Worm (Caenorhabditis elegans) whole organism, early embryonic: ENCODE data around the gene R12B2.8.

Experiments used
- B0310.2 ChIP-seq: sonication (generic microtip); optimal IDR thresholded peaks from 2 replicates; lab custom pipeline; 2016; ENCODE audit warnings: mild to moderate bottlenecking, missing genetic modification characterization, missing compliant biosample characterization
- F13C5.2 ChIP-seq: sonication (generic microtip); optimal IDR thresholded peaks from 2 replicates; lab custom pipeline; 2017; ENCODE audit warnings: mild to moderate bottlenecking, missing genetic modification characterization, inconsistent platforms, missing compliant biosample characterization
- aly-1 ChIP-seq: sonication (generic microtip); optimal IDR thresholded peaks from 2 replicates; lab custom pipeline; 2016; ENCODE audit warnings: missing genetic modification characterization, missing compliant biosample characterization
- ama-1 ChIP-seq: fragments of 150-350 bp; optimal IDR thresholded peaks from 2 replicates; lab custom pipeline; 2014
- ceh-13 ChIP-seq: fragments of 200-800 bp; sonication (Bioruptor generic); optimal IDR thresholded peaks from 2 replicates; lab custom pipeline; 2018; ENCODE audit warnings: mild to moderate bottlenecking, missing genetic modification characterization, missing compliant biosample characterization
- ceh-36 ChIP-seq: sonication (generic microtip); optimal IDR thresholded peaks from 2 replicates; lab custom pipeline; 2016; ENCODE audit warnings: missing genetic modification characterization, inconsistent platforms, missing compliant biosample characterization
- ets-7 ChIP-seq: sonication (generic microtip); optimal IDR thresholded peaks from 2 replicates; lab custom pipeline; 2016; ENCODE audit warnings: missing genotype, missing genetic modification characterization, missing compliant biosample characterization
- flt-1 ChIP-seq: fragments of 200-800 bp; sonication (Bioruptor generic); IDR thresholded peaks from 2 replicates; pipeline ENCODE4 v1.3.6; 2022; ENCODE audit warnings: missing genetic modification characterization, missing compliant biosample characterization
- hmbx-1 ChIP-seq: sonication (generic microtip); optimal IDR thresholded peaks from 2 replicates; lab custom pipeline; 2016; ENCODE audit warnings: mild to moderate bottlenecking, missing genetic modification characterization, missing compliant biosample characterization
- hmg-4 ChIP-seq: fragments of 200-800 bp; sonication (Bioruptor generic); optimal IDR thresholded peaks from 2 replicates; lab custom pipeline; 2018; ENCODE audit warnings: mild to moderate bottlenecking, missing genetic modification characterization, missing compliant biosample characterization
- hnd-1 ChIP-seq: sonication (generic microtip); optimal IDR thresholded peaks from 2 replicates; lab custom pipeline; 2016; ENCODE audit warnings: missing genetic modification characterization, missing compliant biosample characterization
- pes-1 ChIP-seq: fragments of 200-800 bp; sonication (Bioruptor generic); IDR thresholded peaks from 2 replicates; pipeline ENCODE4 v1.3.6; 2022; ENCODE audit warnings: missing genetic modification reagents, missing genetic modification characterization, missing compliant biosample characterization
- scrt-1 ChIP-seq: fragments of 200-800 bp; sonication (Bioruptor generic); IDR thresholded peaks from 2 replicates; pipeline ENCODE4 v1.3.6; 2022; ENCODE audit warnings: missing genetic modification characterization, missing compliant biosample characterization
- sea-1 ChIP-seq: fragments of 200-800 bp; sonication (Bioruptor generic); conservative IDR thresholded peaks from 2 replicates; pipeline ENCODE4 v1.3.6; 2022; ENCODE audit warnings: missing genetic modification characterization, missing compliant biosample characterization
- tbx-11 ChIP-seq: fragments of 200-800 bp; sonication (Bioruptor generic); IDR thresholded peaks from 2 replicates; pipeline ENCODE4 v1.3.6; 2022; ENCODE audit warnings: missing genetic modification characterization, missing compliant biosample characterization
- tbx-37 ChIP-seq: fragments of 200-800 bp; sonication (Bioruptor generic); conservative IDR thresholded peaks from 2 replicates; pipeline ENCODE4 v1.3.6; 2022; ENCODE audit warnings: missing genetic modification reagents, missing genetic modification characterization, missing compliant biosample characterization
- tra-4 ChIP-seq: sonication (generic microtip); optimal IDR thresholded peaks from 2 replicates; lab custom pipeline; 2017; ENCODE audit warnings: missing genetic modification characterization, missing compliant biosample characterization

Gene R12B2.8

DNA sequence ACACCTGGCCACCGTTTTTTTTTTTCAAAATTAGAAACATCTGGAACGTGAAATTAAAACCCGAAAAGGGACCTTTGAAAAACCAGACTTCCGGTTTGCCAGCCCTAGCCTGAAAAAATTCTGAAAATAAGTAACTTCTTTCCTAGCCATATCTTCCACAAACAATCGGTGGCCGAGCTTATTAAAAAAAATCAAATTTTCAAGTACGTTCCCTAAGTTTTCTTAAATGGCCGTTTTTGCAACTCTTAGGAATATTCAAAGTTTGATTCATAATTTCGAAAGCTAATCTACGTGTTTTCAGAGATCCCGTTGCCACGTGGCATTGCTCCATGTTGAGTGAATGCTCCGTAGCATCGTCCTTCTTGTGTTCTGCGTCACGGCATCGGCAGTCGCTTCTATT lies at the start of gene R12B2.8:
TSS of gene R12B2.8 (plus strand) at position 301 of the 400 bp plus-strand sequence.
- TF ChIP-seq ceh-13 (GFP tag; lab: Kevin White, UChicago) (no peak), aly-1 (tag; lab: Kevin White, UChicago) (no peak), flt-1 (GFP tag; lab: Robert Waterston, UW) (no peak), pes-1 (GFP tag; lab: Robert Waterston, UW) (no peak), ceh-36 (tag; lab: Kevin White, UChicago) (no peak), tra-4 (no peak), hnd-1 (tag; lab: Kevin White, UChicago) (no peak), hmbx-1 (tag; lab: Kevin White, UChicago) (no peak), ama-1 (lab: Kevin White, UChicago) (no peak), B0310.2 (tag; lab: Kevin White, UChicago) (no peak)

DNA sequence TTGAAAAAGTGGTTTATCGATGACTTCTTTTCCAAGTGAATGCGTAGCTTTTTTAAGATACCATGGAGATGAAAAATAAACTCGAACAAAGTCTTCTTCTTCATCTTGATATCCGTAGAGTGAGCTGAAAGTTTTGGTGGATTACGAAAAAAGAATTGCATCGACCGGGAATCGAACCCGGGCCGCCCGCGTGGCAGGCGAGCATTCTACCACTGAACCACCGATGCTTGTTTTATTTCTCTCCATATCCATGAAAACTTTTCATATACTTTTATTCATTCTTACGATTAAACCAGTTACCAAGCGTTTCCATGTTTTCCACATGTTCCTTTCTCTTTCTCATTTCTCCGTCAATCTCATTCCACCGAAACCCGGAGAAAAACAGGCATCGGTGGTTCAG lies 41.6 kb upstream of the R12B2.8 start:
- no peak for TF ChIP-seq ceh-13 (GFP tag; lab: Kevin White, UChicago)
- TF ChIP-seq hmbx-1 (tag; lab: Kevin White, UChicago), result no peak
- TF ChIP-seq hnd-1 (tag; lab: Kevin White, UChicago), result no peak
- TF ChIP-seq sea-1 (GFP tag; lab: Robert Waterston, UW), result no peak
- TF ChIP-seq ceh-36 (tag; lab: Kevin White, UChicago), result no peak
- no peak for TF ChIP-seq F13C5.2 (tag; lab: Kevin White, UChicago)
- TF ChIP-seq tbx-11 (GFP tag; lab: Robert Waterston, UW), result no peak
- TF ChIP-seq scrt-1 (GFP tag; lab: Robert Waterston, UW), result no peak
- TF ChIP-seq pes-1 (GFP tag; lab: Robert Waterston, UW), result no peak
- TF ChIP-seq ets-7 (tag; lab: Kevin White, UChicago), result no peak
- no peak for TF ChIP-seq tra-4
- no peak for TF ChIP-seq hmg-4 (GFP tag; lab: Kevin White, UChicago)
- no peak for TF ChIP-seq B0310.2 (tag; lab: Kevin White, UChicago)
- no peak for TF ChIP-seq tbx-37
- no peak for TF ChIP-seq aly-1 (tag; lab: Kevin White, UChicago)
- TF ChIP-seq flt-1 (GFP tag; lab: Robert Waterston, UW), result no peak
- TF ChIP-seq ama-1 (lab: Kevin White, UChicago), result no peak

DNA sequence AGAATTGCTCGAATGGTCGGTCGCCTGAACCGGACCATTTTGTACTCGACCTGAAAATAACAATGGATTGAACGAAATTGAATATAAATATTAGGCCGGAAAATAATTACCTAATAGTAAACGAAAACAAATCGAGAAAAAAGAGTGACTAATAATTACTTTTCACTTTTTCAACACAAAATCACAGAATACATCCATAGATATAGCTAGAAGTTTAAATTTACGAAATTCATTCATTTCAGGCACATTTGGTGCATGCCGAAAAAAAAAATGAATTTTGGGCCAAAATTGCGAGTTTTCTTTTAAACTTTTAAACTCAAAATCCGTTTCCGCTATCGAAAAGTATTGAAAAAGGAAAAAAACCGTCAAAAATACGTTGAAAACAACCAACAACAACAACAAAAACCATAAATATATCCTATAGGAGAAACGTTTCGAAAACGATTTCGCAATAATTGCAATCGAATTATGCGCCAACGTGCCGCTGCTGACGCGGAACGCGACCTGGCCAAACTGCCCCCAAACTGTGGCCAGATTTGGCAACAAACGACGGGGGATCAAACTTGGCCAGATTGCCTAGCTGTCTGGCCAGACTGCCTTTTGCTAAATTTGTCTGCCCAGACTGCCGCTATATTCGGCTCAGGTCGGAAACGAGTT lies 38.3 kb upstream of the R12B2.8 start, which contains the start of gene Y37B11A.3:
TSS of gene Y37B11A.3 (minus strand) at position 51 of the 657 bp plus-strand sequence.
- no peak for TF ChIP-seq F13C5.2 (tag; lab: Kevin White, UChicago)
- TF ChIP-seq pes-1 (GFP tag; lab: Robert Waterston, UW), result no peak
- no peak for TF ChIP-seq scrt-1 (GFP tag; lab: Robert Waterston, UW)
- no peak for TF ChIP-seq ceh-36 (tag; lab: Kevin White, UChicago)
- no peak for TF ChIP-seq aly-1 (tag; lab: Kevin White, UChicago)
- TF ChIP-seq tra-4, result no peak
- TF ChIP-seq hmg-4 (GFP tag; lab: Kevin White, UChicago), result no peak
- TF ChIP-seq flt-1 (GFP tag; lab: Robert Waterston, UW), result no peak

DNA sequence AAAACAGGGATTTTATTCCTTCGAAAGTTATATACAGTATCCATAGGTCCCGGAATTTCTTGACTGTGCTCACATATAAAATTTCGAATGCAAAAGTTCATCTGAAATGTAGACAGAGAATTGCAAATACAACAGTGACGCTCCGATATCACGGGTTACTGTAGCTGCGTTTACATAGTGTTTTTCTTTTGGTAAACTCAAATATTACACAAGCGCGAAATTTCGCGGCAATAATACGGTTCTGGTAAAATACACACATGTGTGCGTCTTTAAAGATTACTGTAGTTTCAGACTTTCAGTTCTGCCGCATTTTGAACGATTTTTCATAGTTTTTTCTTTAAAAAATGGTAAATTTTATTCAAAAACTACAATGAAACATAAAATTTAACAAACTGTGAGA lies 33.2 kb upstream of the R12B2.8 start, which contains the start of gene rev-3:
TSS of gene rev-3 (minus strand) at position 101 of the 400 bp plus-strand sequence.
- TF ChIP-seq ama-1 (lab: Kevin White, UChicago) (no peak), hmg-4 (GFP tag; lab: Kevin White, UChicago) (no peak), pes-1 (GFP tag; lab: Robert Waterston, UW) (no peak), B0310.2 (tag; lab: Kevin White, UChicago) (no peak), tra-4 (no peak)

DNA sequence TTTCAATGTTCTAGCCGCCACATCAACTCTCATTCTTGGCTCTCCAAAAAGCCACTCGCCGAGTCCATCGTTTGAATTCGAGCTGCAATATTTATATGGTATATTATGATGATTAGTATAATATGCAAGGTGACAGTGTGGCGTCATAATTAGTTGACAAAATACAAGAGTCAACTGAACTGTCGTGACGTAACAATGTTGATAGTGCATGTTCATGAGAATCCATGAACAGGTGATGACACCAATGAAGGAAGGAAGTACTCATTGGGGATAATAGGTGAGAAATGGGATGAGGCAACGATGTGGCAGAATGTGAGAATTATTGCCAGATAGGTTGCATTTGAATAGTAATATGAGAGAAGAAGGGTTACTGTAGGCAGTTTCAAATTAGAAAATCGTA lies 28.7 kb upstream of the R12B2.8 start:
- TF ChIP-seq hmg-4 (GFP tag; lab: Kevin White, UChicago) (no peak), tra-4 (no peak), ama-1 (lab: Kevin White, UChicago) (no peak), flt-1 (GFP tag; lab: Robert Waterston, UW) (no peak), ets-7 (tag; lab: Kevin White, UChicago) (no peak), ceh-13 (GFP tag; lab: Kevin White, UChicago) (no peak), B0310.2 (tag; lab: Kevin White, UChicago) (no peak), tbx-11 (GFP tag; lab: Robert Waterston, UW) (no peak), tbx-37 (no peak), pes-1 (GFP tag; lab: Robert Waterston, UW) (no peak), aly-1 (tag; lab: Kevin White, UChicago) (no peak), ceh-36 (tag; lab: Kevin White, UChicago) (no peak), F13C5.2 (tag; lab: Kevin White, UChicago) (no peak), hmbx-1 (tag; lab: Kevin White, UChicago) (no peak), scrt-1 (GFP tag; lab: Robert Waterston, UW) (no peak), hnd-1 (tag; lab: Kevin White, UChicago) (no peak), sea-1 (GFP tag; lab: Robert Waterston, UW) (no peak)

DNA sequence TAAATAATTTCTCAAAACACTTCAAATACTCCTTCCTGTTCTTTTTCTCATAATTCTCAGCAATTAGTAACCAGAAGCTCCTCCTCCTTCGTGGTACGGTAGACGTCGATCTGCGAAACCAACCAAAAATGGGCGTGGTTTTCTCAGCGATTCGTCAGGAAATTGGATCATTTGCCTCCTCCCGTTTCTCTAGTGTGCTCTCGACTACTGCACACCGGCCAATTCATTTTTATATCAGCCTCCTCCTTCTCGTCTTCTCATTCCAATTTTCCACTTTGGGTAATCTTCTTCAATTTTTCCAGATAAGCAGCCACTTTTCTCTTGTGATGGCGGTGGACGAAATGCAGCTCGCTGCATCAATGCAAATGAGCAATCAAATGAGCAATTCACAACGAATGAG lies 25.0 kb upstream of the R12B2.8 start, which contains the start of gene ceh-10:
TSS of gene ceh-10 (plus strand) at position 301 of the 400 bp plus-strand sequence.
- TF ChIP-seq ets-7 (tag; lab: Kevin White, UChicago), result no peak
- no peak for TF ChIP-seq scrt-1 (GFP tag; lab: Robert Waterston, UW)
- TF ChIP-seq pes-1 (GFP tag; lab: Robert Waterston, UW), result no peak
- no peak for TF ChIP-seq flt-1 (GFP tag; lab: Robert Waterston, UW)
- TF ChIP-seq sea-1 (GFP tag; lab: Robert Waterston, UW), result no peak
- TF ChIP-seq tbx-37, result no peak
- TF ChIP-seq ceh-36 (tag; lab: Kevin White, UChicago), result no peak
- TF ChIP-seq tra-4, result no peak
- no peak for TF ChIP-seq F13C5.2 (tag; lab: Kevin White, UChicago)
- no peak for TF ChIP-seq tbx-11 (GFP tag; lab: Robert Waterston, UW)
- TF ChIP-seq hmbx-1 (tag; lab: Kevin White, UChicago), result no peak
- TF ChIP-seq ama-1 (lab: Kevin White, UChicago), result no peak
- TF ChIP-seq ceh-13 (GFP tag; lab: Kevin White, UChicago), result no peak
- no peak for TF ChIP-seq aly-1 (tag; lab: Kevin White, UChicago)
- no peak for TF ChIP-seq hmg-4 (GFP tag; lab: Kevin White, UChicago)
- no peak for TF ChIP-seq hnd-1 (tag; lab: Kevin White, UChicago)
- TF ChIP-seq B0310.2 (tag; lab: Kevin White, UChicago), result no peak
